Fruit fly (Drosophila melanogaster): Measurements from ENCODE around the gene PIG-H.

- TF ChIP-seq CG8478 (optimal IDR thresholded peaks at IDR 0.05): no peak
- TF ChIP-seq EcR (GFP tag; optimal IDR thresholded peaks at IDR 0.05): no peak
- TF ChIP-seq psq (optimal IDR thresholded peaks at IDR 0.05): no peak
- no peak for TF ChIP-seq usp (GFP tag; optimal IDR thresholded peaks at IDR 0.05)
- TF ChIP-seq pan (optimal IDR thresholded peaks at IDR 0.05): no peak
These were observed 49.5 kb upstream of the PIG-H start for dm6 chr3R:7950147-7950546.

All from whole organism.